Fruit fly (Drosophila melanogaster): ENCODE measurements around the gene fy.

Gene fy

DNA sequence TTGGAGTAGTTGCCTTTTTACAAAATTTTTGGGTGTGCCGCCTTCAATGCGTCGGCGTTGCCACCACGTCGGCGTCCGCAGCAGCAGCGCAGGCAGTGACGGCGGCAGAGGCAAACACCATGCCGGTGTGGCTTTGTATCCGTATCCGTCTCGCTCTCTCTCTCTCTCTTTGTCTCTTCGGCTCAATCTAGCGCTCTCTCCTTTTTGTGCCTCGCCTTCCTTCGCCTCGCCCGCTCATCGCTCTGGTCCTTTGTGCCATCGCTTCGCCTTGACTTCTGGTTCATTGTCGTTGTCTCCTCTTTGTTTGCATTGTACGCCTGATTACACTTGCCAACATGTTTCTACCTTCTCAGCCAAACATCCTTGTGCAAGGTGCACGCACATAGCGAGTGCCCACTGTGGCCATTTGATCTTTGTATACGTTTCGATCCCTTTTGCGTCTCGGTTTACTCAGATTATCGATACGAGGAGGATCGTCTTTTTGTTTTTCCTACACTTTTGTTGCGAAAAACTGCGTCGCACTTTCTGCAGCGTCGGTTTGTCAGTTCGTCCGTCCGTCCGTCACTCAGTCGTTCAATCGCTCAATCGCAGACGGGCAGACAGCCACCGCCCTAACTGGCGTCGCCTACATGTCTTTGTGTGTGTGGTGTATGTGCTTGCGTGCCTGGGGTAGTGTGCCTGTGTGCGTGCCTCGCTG lies 13.4 kb upstream of the fy start (continued):
- TF ChIP-seq dmrt11E (tag; optimal IDR thresholded peaks at IDR 0.05) (no peak), gem (tag; optimal IDR thresholded peaks at IDR 0.05) (peak; percentile 1), scrt (GFP tag; optimal IDR thresholded peaks at IDR 0.05) (no peak), sna (GFP tag; IDR thresholded peaks at IDR 0.05; ENCODE audit: partially characterized antibody) (no peak), dm (GFP tag; optimal IDR thresholded peaks at IDR 0.05) (no peak), CG18476 (GFP tag; optimal IDR thresholded peaks at IDR 0.05) (no peak), CG33213 (GFP tag; optimal IDR thresholded peaks at IDR 0.05) (no peak), CG10565 (GFP tag; optimal IDR thresholded peaks at IDR 0.05) (no peak), CG31365 (tag; optimal IDR thresholded peaks at IDR 0.05) (no peak), lmd (GFP tag; IDR thresholded peaks at IDR 0.05) (no peak), sisA (GFP tag; IDR thresholded peaks at IDR 0.05) (no peak), HLHmδ (GFP tag; optimal IDR thresholded peaks at IDR 0.05) (peak; percentile 58), CG31224 (GFP tag; IDR thresholded peaks at IDR 0.05) (no peak), pnt (GFP tag; optimal IDR thresholded peaks at IDR 0.05) (no peak), Bgb (GFP tag; IDR thresholded peaks at IDR 0.05; ENCODE audit: partially characterized antibody) (no peak), zf30C (GFP tag; optimal IDR thresholded peaks at IDR 0.05) (no peak), CG4404 (GFP tag; IDR thresholded peaks at IDR 0.05) (no peak), CG11085 (GFP tag; IDR thresholded peaks at IDR 0.05) (no peak), ewg (GFP tag; optimal IDR thresholded peaks at IDR 0.05) (peak; percentile 30), Hmx (GFP tag; optimal IDR thresholded peaks at IDR 0.05) (no peak), CG32772 (GFP tag; IDR thresholded peaks at IDR 0.05) (no peak), Atf3 (GFP tag; optimal IDR thresholded peaks at IDR 0.05) (no peak), H15 (GFP tag; IDR thresholded peaks at IDR 0.05) (no peak), CG12104 (GFP tag; optimal IDR thresholded peaks at IDR 0.05) (no peak), CG1602 (GFP tag; optimal IDR thresholded peaks at IDR 0.05) (no peak), ATbp (GFP tag; optimal IDR thresholded peaks at IDR 0.05) (no peak), tin (GFP tag; optimal IDR thresholded peaks at IDR 0.05) (peak; percentile 5), CG4282 (GFP tag; optimal IDR thresholded peaks at IDR 0.05) (no peak), CG8765 (GFP tag; IDR thresholded peaks at IDR 0.05) (no peak), CG10147 (GFP tag; optimal IDR thresholded peaks at IDR 0.05) (no peak), dimm (GFP tag; IDR thresholded peaks at IDR 0.05) (no peak), dysf (GFP tag; IDR thresholded peaks at IDR 0.05) (0 out of 3 replicates have a peak, but pooled peaks have one; percentile 30), ab (GFP tag; optimal IDR thresholded peaks at IDR 0.05) (no peak), Chrac-16 (GFP tag; optimal IDR thresholded peaks at IDR 0.05) (no peak), sob (GFP tag; IDR thresholded peaks at IDR 0.05) (no peak), Med (GFP tag) (peak; percentile 80), gfzf (GFP tag; optimal IDR thresholded peaks at IDR 0.05) (no peak), mam (GFP tag; optimal IDR thresholded peaks at IDR 0.05) (no peak), CG11456 (GFP tag; IDR thresholded peaks at IDR 0.05) (no peak; the same call in 2 of the 3 replicates), Doc3 (GFP tag; IDR thresholded peaks at IDR 0.05; ENCODE audit: partially characterized antibody) (no peak), Hr51 (GFP tag; optimal IDR thresholded peaks at IDR 0.05) (no peak), Eip74EF (GFP tag; optimal IDR thresholded peaks at IDR 0.05) (no peak), CG3847 (GFP tag; IDR thresholded peaks at IDR 0.05) (no peak), ftz-f1 (GFP tag; optimal IDR thresholded peaks at IDR 0.05) (no peak), fru (optimal IDR thresholded peaks at IDR 0.05) (peak; percentile 57), ranshi (GFP tag; IDR thresholded peaks at IDR 0.05) (no peak), CG7745 (tag; optimal IDR thresholded peaks at IDR 0.05) (no peak), otp (GFP tag; IDR thresholded peaks at IDR 0.05) (peak; percentile 36; the same call in 1 of the 3 replicates), CoRest (tag; optimal IDR thresholded peaks at IDR 0.05) (no peak), eve (GFP tag; optimal IDR thresholded peaks at IDR 0.05) (no peak), CG30020 (tag; optimal IDR thresholded peaks at IDR 0.05) (no peak)
